Fruit fly (Drosophila melanogaster): ENCODE measurements around the gene SdhC.

Gene SdhC

DNA sequence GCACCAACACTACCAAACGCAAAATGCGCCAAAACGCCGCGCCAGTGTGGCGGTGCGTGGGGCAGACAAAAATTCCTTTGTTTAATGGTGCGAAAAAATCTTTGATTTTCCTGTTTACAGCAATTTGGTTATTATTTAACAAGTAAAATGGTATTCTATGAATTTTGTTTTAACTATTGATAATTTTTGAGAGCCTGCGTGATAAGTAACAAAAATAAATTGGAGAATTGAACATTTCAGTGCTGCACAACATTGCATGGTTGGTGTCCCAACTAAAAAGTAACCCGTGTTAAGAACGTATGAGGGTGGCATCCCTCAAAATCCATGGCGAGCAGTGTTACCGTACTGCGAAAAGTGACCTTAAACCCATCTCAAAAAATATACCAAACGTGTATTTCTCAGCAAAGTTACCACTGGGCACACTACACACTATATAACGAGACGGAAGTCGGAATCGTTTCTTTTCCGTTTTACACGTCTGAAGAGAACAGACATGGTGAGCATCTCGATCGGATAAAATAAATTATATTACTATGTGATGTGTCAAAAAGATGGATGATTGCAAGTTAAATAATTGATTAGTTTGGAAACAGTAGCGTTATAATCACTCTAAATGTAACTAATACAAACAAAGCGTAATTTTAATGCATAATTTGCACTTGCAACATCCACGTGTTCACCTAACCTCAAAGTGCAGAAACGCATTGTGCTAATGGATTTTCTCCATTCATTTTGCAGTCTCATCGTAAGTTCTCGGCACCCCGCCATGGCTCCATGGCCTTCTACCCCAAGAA is 12.0 kb upstream of the SdhC start, which contains the start of the genes CG6693 and RpL3 (continued):
- TF ChIP-seq fkh (GFP tag; optimal IDR thresholded peaks at IDR 0.05) (peak; percentile 28), Hr38 (GFP tag; optimal IDR thresholded peaks at IDR 0.05) (no peak), Hr4 (GFP tag; optimal IDR thresholded peaks at IDR 0.05) (no peak), pdm3 (GFP tag; optimal IDR thresholded peaks at IDR 0.05) (peak; percentile 64), Met (GFP tag; optimal IDR thresholded peaks at IDR 0.05) (peak; percentile 73), svp (GFP tag) (no peak), CG8119 (GFP tag; IDR thresholded peaks at IDR 0.05) (peak; percentile 52; the same call in 2 of the 3 replicates), Eip93F (GFP tag; optimal IDR thresholded peaks at IDR 0.05) (no peak), CG10669 (GFP tag; optimal IDR thresholded peaks at IDR 0.05) (peak; percentile 61), spab (GFP tag; optimal IDR thresholded peaks at IDR 0.05) (no peak), Lpt (GFP tag; optimal IDR thresholded peaks at IDR 0.05) (peak; percentile 11), CG4318 (GFP tag; optimal IDR thresholded peaks at IDR 0.05) (no peak), Smox (GFP tag; optimal IDR thresholded peaks at IDR 0.05) (peak; percentile 63), CG6808 (GFP tag; optimal IDR thresholded peaks at IDR 0.05) (peak; percentile 67), CG34406 (GFP tag; optimal IDR thresholded peaks at IDR 0.05) (peak; percentile 52), Hr39 (GFP tag; optimal IDR thresholded peaks at IDR 0.05) (peak; percentile 34), topi (GFP tag; optimal IDR thresholded peaks at IDR 0.05) (peak; percentile 78), salr (GFP tag; optimal IDR thresholded peaks at IDR 0.05) (peak in 1 of 2 experiments; percentile 50), Ets21C (GFP tag; optimal IDR thresholded peaks at IDR 0.05) (peak; percentile 28), CG6163 (GFP tag; IDR thresholded peaks at IDR 0.05) (peak; percentile 68), Sox15 (GFP tag; optimal IDR thresholded peaks at IDR 0.05) (no peak), CG8632 (GFP tag; optimal IDR thresholded peaks at IDR 0.05) (peak; percentile 40), Sox14 (GFP tag; optimal IDR thresholded peaks at IDR 0.05) (peak; percentile 53), esn (GFP tag; optimal IDR thresholded peaks at IDR 0.05) (peak; percentile 81), CG7368 (GFP tag; optimal IDR thresholded peaks at IDR 0.05) (peak; percentile 59), CG1621 (tag; optimal IDR thresholded peaks at IDR 0.05) (peak; percentile 58), fd85E (GFP tag; optimal IDR thresholded peaks at IDR 0.05) (peak; percentile 53), OdsH (GFP tag; optimal IDR thresholded peaks at IDR 0.05) (no peak), achi (GFP tag; optimal IDR thresholded peaks at IDR 0.05) (peak; percentile 47), CG31627 (GFP tag; optimal IDR thresholded peaks at IDR 0.05) (peak; percentile 22)

DNA sequence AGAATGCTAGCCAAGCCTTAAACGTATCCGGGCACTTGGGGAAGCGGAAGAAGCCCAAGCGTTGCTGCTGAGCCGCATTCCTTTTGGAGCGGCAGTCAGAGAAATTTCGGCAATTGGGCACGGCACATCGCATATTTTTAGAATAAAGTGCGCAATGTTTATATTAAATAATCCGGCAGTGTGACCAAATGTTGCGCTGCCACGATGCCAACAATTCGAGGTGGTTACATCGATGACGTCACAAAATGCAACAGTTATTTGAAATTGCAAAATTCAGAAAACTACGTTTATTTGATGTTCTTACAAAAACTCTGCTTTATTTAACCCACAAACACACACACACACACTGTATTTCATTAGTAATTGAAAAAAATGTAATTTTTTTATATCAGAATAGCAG is 10.2 kb upstream of the SdhC start, which contains the start of gene CG6689:
Gene CG6689 (minus strand): TSS at position 182 of the 400 bp plus-strand sequence.
- no peak for TF ChIP-seq Ets21C (GFP tag; optimal IDR thresholded peaks at IDR 0.05)
- peak; percentile 2 for TF ChIP-seq Eip75B (GFP tag; optimal IDR thresholded peaks at IDR 0.05)
- TF ChIP-seq esn (GFP tag; optimal IDR thresholded peaks at IDR 0.05), result peak; percentile 33
- peak; percentile 35 for TF ChIP-seq Eip78C (GFP tag)
- TF ChIP-seq CG8119 (GFP tag; IDR thresholded peaks at IDR 0.05), result no peak
- TF ChIP-seq vri (GFP tag; optimal IDR thresholded peaks at IDR 0.05), result peak; percentile 97
- TF ChIP-seq CG15336 (GFP tag; IDR thresholded peaks at IDR 0.05), result 0 out of 2 replicates have a peak, but pooled peaks have one; percentile 10
- TF ChIP-seq fkh (GFP tag; optimal IDR thresholded peaks at IDR 0.05), result peak; percentile 87
- peak; percentile 53 for TF ChIP-seq Sox14 (GFP tag; optimal IDR thresholded peaks at IDR 0.05)
- TF ChIP-seq CG8632 (GFP tag; optimal IDR thresholded peaks at IDR 0.05), result no peak

DNA sequence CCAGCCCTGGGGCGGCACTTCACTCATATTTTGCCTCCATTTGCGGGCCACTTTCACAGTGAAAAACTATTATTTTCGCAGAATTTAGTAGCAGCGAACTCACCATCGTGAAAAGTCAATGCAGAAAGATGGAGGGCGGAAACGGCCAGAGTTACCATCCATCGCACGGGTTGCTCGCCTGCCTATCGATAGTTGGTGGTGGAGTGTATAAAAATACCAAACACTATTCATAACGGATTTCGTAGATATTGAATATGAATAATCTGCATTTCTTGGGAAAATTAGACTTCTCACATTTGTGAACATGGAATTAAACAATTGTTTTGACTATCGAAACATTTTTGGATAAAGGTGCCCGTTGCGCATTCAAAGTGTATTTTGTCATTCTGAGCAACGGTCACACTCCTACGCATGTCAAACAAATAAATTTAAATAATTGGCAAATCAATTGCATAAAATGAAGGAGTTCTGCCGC is 6.5 kb upstream of the SdhC start, which contains the start of the genes RpS25 and CG4820:
Gene RpS25 (minus strand): TSS at position 132 of the 475 bp plus-strand sequence.
Gene CG4820 (plus strand): TSS at position 380 of the 475 bp plus-strand sequence.
- peak; percentile 56 for TF ChIP-seq CG32006 (GFP tag; optimal IDR thresholded peaks at IDR 0.05)
- TF ChIP-seq CG6792 (GFP tag; optimal IDR thresholded peaks at IDR 0.05), result peak; percentile 77
- peak; percentile 90 for TF ChIP-seq esn (GFP tag; optimal IDR thresholded peaks at IDR 0.05)
- peak; percentile 82 for TF ChIP-seq eg (GFP tag; IDR thresholded peaks at IDR 0.05)
- TF ChIP-seq CG8319 (GFP tag; optimal IDR thresholded peaks at IDR 0.05), result peak; percentile 78
- TF ChIP-seq salr (GFP tag; optimal IDR thresholded peaks at IDR 0.05), result peak in 1 of 2 experiments; percentile 84
- no peak for TF ChIP-seq Hr4 (GFP tag; optimal IDR thresholded peaks at IDR 0.05)
- peak; percentile 83 for TF ChIP-seq Sox14 (GFP tag; optimal IDR thresholded peaks at IDR 0.05)
- peak; percentile 87 for TF ChIP-seq vri (GFP tag; optimal IDR thresholded peaks at IDR 0.05)
- TF ChIP-seq fkh (GFP tag; optimal IDR thresholded peaks at IDR 0.05), result peak; percentile 94
- TF ChIP-seq net (GFP tag; optimal IDR thresholded peaks at IDR 0.05), result peak; percentile 88
- TF ChIP-seq CG7368 (GFP tag; optimal IDR thresholded peaks at IDR 0.05), result peak; percentile 88
- 0 out of 3 replicates have a peak, but pooled peaks have one; percentile 42 for TF ChIP-seq CG8119 (GFP tag; IDR thresholded peaks at IDR 0.05)
- peak; percentile 79 for TF ChIP-seq CG6808 (GFP tag; optimal IDR thresholded peaks at IDR 0.05)
- no peak for TF ChIP-seq Hr38 (GFP tag; optimal IDR thresholded peaks at IDR 0.05)
- peak; percentile 64 for TF ChIP-seq dac (GFP tag; optimal IDR thresholded peaks at IDR 0.05)
- peak; percentile 57 for TF ChIP-seq spab (GFP tag; optimal IDR thresholded peaks at IDR 0.05)
- peak; percentile 84 for TF ChIP-seq fd85E (GFP tag; optimal IDR thresholded peaks at IDR 0.05)
- TF ChIP-seq CG10669 (GFP tag; optimal IDR thresholded peaks at IDR 0.05), result peak; percentile 76
- TF ChIP-seq CG9139 (GFP tag; optimal IDR thresholded peaks at IDR 0.05), result peak; percentile 75
- peak; percentile 71 to 86 for TF ChIP-seq ss (GFP tag; optimal IDR thresholded peaks at IDR 0.05)
- peak; percentile 91 for TF ChIP-seq lz (GFP tag; optimal IDR thresholded peaks at IDR 0.05)
- TF ChIP-seq topi (GFP tag; optimal IDR thresholded peaks at IDR 0.05), result peak; percentile 86
- no peak for TF ChIP-seq Gug (GFP tag; IDR thresholded peaks at IDR 0.05)
- TF ChIP-seq Eip93F (GFP tag; optimal IDR thresholded peaks at IDR 0.05), result no peak
